Worm (Caenorhabditis elegans) whole organism, L4/young adult: Measurements from ENCODE around the gene rsp-6.

Source experiments
- W03F9.2 ChIP-seq: fragments of 150-350 bp; optimal IDR thresholded peaks from 2 replicates; lab custom pipeline; 2014; ENCODE audit warnings: missing biosample characterization, missing genetic modification characterization
- dao-5 ChIP-seq: sonication (generic microtip); optimal IDR thresholded peaks from 2 replicates; lab custom pipeline; 2016; ENCODE audit warnings: missing genotype, missing genetic modification characterization, moderate library complexity, missing compliant biosample characterization
- him-1 ChIP-seq: sonication (generic microtip); optimal IDR thresholded peaks from 2 replicates; lab custom pipeline; 2016; ENCODE audit warnings: missing genotype, missing genetic modification reagents, missing genetic modification characterization, missing compliant biosample characterization

Gene rsp-6

ce11 chrIV:7812709-7813108, 21.7 kb upstream of the rsp-6 start, which contains the start of gene zgpa-1:
TSS of gene zgpa-1 (minus strand) at chrIV:7812809.
- no peak for TF ChIP-seq W03F9.2 (tag; lab: Kevin White, UChicago)
- TF ChIP-seq dao-5 (tag; lab: Kevin White, UChicago): no peak
- TF ChIP-seq him-1 (tag; lab: Kevin White, UChicago): no peak

ce11 chrIV:7808583-7808982, 17.6 kb upstream of the rsp-6 start, which contains the start of gene C33H5.1:
TSS of gene C33H5.1 (plus strand) at chrIV:7808912.
- TF ChIP-seq W03F9.2 (tag; lab: Kevin White, UChicago) (no peak), him-1 (tag; lab: Kevin White, UChicago) (no peak), dao-5 (tag; lab: Kevin White, UChicago) (no peak)

ce11 chrIV:7804740-7805139, 13.7 kb upstream of the rsp-6 start, which contains the start of gene C33H5.2:
TSS of gene C33H5.2 (plus strand) at chrIV:7805040.
- TF ChIP-seq dao-5 (tag; lab: Kevin White, UChicago): no peak
- TF ChIP-seq W03F9.2 (tag; lab: Kevin White, UChicago): no peak
- no peak for TF ChIP-seq him-1 (tag; lab: Kevin White, UChicago)

ce11 chrIV:7803250-7803649, 12.2 kb upstream of the rsp-6 start, which contains the start of gene C33H5.16:
TSS of gene C33H5.16 (minus strand) at chrIV:7803350.
- TF ChIP-seq him-1 (tag; lab: Kevin White, UChicago): no peak
- TF ChIP-seq W03F9.2 (tag; lab: Kevin White, UChicago): no peak
- no peak for TF ChIP-seq dao-5 (tag; lab: Kevin White, UChicago)

ce11 chrIV:7800338-7800737, 9.3 kb upstream of the rsp-6 start:
- TF ChIP-seq W03F9.2 (tag; lab: Kevin White, UChicago) (no peak), him-1 (tag; lab: Kevin White, UChicago) (no peak), dao-5 (tag; lab: Kevin White, UChicago) (no peak)

- TF ChIP-seq W03F9.2 (tag; lab: Kevin White, UChicago) (peak; percentile 52), him-1 (tag; lab: Kevin White, UChicago) (no peak)
Measured at ce11 chrIV:7796432-7797113, 5.5 kb upstream of the rsp-6 start, which contains the start of gene sgo-1. TSS of gene sgo-1 (minus strand) at chrIV:7796482.

ce11 chrIV:7794709-7795108, 3.7 kb upstream of the rsp-6 start, which contains the start of gene ntp-1:
TSS of gene ntp-1 (minus strand) at chrIV:7794809.
- TF ChIP-seq him-1 (tag; lab: Kevin White, UChicago) (no peak), W03F9.2 (tag; lab: Kevin White, UChicago) (no peak), dao-5 (tag; lab: Kevin White, UChicago) (no peak)

ce11 chrIV:7791821-7792446, 905 bp upstream of the rsp-6 start, which contains the start of gene C33H5.13:
TSS of gene C33H5.13 (minus strand) at chrIV:7792263.
- no peak for TF ChIP-seq dao-5 (tag; lab: Kevin White, UChicago)
- no peak for TF ChIP-seq him-1 (tag; lab: Kevin White, UChicago)
- no peak for TF ChIP-seq W03F9.2 (tag; lab: Kevin White, UChicago)

- TF ChIP-seq him-1 (tag; lab: Kevin White, UChicago) (no peak), W03F9.2 (tag; lab: Kevin White, UChicago) (no peak)
Measured at ce11 chrIV:7790151-7790691, 808 bp downstream of the rsp-6 start.

ce11 chrIV:7789521-7789949, 1.5 kb downstream of the rsp-6 start, which contains the start of gene imp-3:
TSS of gene imp-3 (minus strand) at chrIV:7789613.
- TF ChIP-seq dao-5 (tag; lab: Kevin White, UChicago) (no peak), him-1 (tag; lab: Kevin White, UChicago) (no peak), W03F9.2 (tag; lab: Kevin White, UChicago) (no peak)

ce11 chrIV:7785506-7786065, 5.4 kb downstream of the rsp-6 start, which contains the start of gene tag-322:
TSS of gene tag-322 (minus strand) at chrIV:7785556.
- TF ChIP-seq him-1 (tag; lab: Kevin White, UChicago) (no peak), W03F9.2 (tag; lab: Kevin White, UChicago) (peak; percentile 73)

- TF ChIP-seq dao-5 (tag; lab: Kevin White, UChicago) (no peak), W03F9.2 (tag; lab: Kevin White, UChicago) (no peak), him-1 (tag; lab: Kevin White, UChicago) (no peak)
Measured at ce11 chrIV:7783801-7784411, 7.1 kb downstream of the rsp-6 start, which contains the start of gene tag-321. TSS of gene tag-321 (minus strand) at chrIV:7783851.
